Worm (Caenorhabditis elegans) whole organism, midembryonic: ENCODE results near the gene nhr-248.

ENCODE experiments used
- T22C8.4 ChIP-seq: fragments of 200-800 bp; sonication (Bioruptor generic); IDR thresholded peaks from 2 replicates; pipeline ENCODE4 v1.3.6; 2022; ENCODE audit warnings: missing genetic modification characterization, missing compliant biosample characterization
- klf-2 ChIP-seq: fragments of 200-800 bp; sonication (Bioruptor generic); conservative IDR thresholded peaks from 2 replicates; pipeline ENCODE4 v1.3.6; 2022; ENCODE audit warnings: missing genetic modification reagents, missing genetic modification characterization, missing compliant biosample characterization
- med-1 ChIP-seq: sonication (generic microtip); optimal IDR thresholded peaks from 2 replicates; lab custom pipeline; 2017; ENCODE audit warnings: missing genetic modification characterization, mild to moderate bottlenecking, missing compliant biosample characterization, antibody characterized with exemption, missing genetic modification reagents; ENCODE audit not compliant: insufficient read depth
- tab-1 ChIP-seq: fragments of 200-800 bp; sonication (Bioruptor generic); IDR thresholded peaks from 2 replicates; pipeline ENCODE4 v1.3.6; 2022; ENCODE audit warnings: missing genetic modification characterization, missing compliant biosample characterization
- ztf-29 ChIP-seq: fragments of 200-800 bp; sonication (Bioruptor generic); IDR thresholded peaks from 2 replicates; pipeline ENCODE4 v1.3.6; 2022; ENCODE audit warnings: missing genetic modification reagents, missing genetic modification characterization, missing compliant biosample characterization

- no peak for TF ChIP-seq ztf-29
- TF ChIP-seq klf-2, result no peak
- TF ChIP-seq med-1 (GFP tag; lab: Kevin White, UChicago), result no peak
- no peak for TF ChIP-seq tab-1 (GFP tag; lab: Robert Waterston, UW)
- TF ChIP-seq T22C8.4 (GFP tag; lab: Robert Waterston, UW), result no peak
Measured at ce11 chrV:17071578-17071977, 32.8 kb downstream of the nhr-248 start, which contains the start of gene srbc-14.
